Worm (Caenorhabditis elegans): ENCODE data around the gene R01H2.1.

- TF ChIP-seq flt-1 (GFP tag; IDR thresholded peaks at IDR 0.05) (no peak), ceh-36 (tag; optimal IDR thresholded peaks at IDR 0.05) (no peak), ama-1 (optimal IDR thresholded peaks at IDR 0.05) (no peak), pes-1 (GFP tag; IDR thresholded peaks at IDR 0.05) (no peak), hmg-4 (GFP tag; optimal IDR thresholded peaks at IDR 0.05) (no peak), hmbx-1 (tag; optimal IDR thresholded peaks at IDR 0.05) (no peak), B0310.2 (tag; optimal IDR thresholded peaks at IDR 0.05) (no peak), F13C5.2 (tag; optimal IDR thresholded peaks at IDR 0.05) (no peak), aly-1 (tag; optimal IDR thresholded peaks at IDR 0.05) (no peak), tbx-11 (GFP tag; IDR thresholded peaks at IDR 0.05) (no peak), ets-7 (tag; optimal IDR thresholded peaks at IDR 0.05) (no peak), tbx-37 (GFP tag; conservative IDR thresholded peaks at IDR 0.05) (no peak), tra-4 (tag; optimal IDR thresholded peaks at IDR 0.05) (no peak), ceh-13 (GFP tag; optimal IDR thresholded peaks at IDR 0.05) (no peak)
Measured at ce11 chrIII:7025839-7026238, 36.8 kb upstream of the R01H2.1 start.
